Worm (Caenorhabditis elegans) whole organism, L4 larva: Measurements from ENCODE around the gene F40G12.4.

Experiments used
- F49E8.2 ChIP-seq: sonication (generic microtip); optimal IDR thresholded peaks from 2 replicates; lab custom pipeline; 2016; ENCODE audit warnings: missing compliant biosample characterization, mild to moderate bottlenecking, missing genetic modification characterization, borderline replicate concordance
- T26A8.4 ChIP-seq: fragments of 200-800 bp; sonication (Bioruptor generic); IDR thresholded peaks from 2 replicates; pipeline ENCODE4 v1.3.6; 2022; ENCODE audit warnings: missing genetic modification characterization, missing compliant biosample characterization
- Y48G9A.11 ChIP-seq: fragments of 200-800 bp; sonication (Bioruptor generic); IDR thresholded peaks from 2 replicates; pipeline ENCODE4 v1.3.6; 2022; ENCODE audit warnings: missing genetic modification reagents, missing genetic modification characterization, missing compliant biosample characterization
- Y75B8A.6 ChIP-seq: fragments of 200-800 bp; sonication (Bioruptor generic); IDR thresholded peaks from 2 replicates; pipeline ENCODE4 v1.3.6; 2022; ENCODE audit warnings: missing genetic modification reagents, missing genetic modification characterization, missing compliant biosample characterization
- aha-1 ChIP-seq: fragments of 150-350 bp; peaks from one replicate; lab custom pipeline; 2014; ENCODE audit warnings: missing biosample characterization, missing genetic modification characterization
- aly-2 ChIP-seq: sonication (generic microtip); optimal IDR thresholded peaks from 2 replicates; lab custom pipeline; 2018; ENCODE audit warnings: missing biosample characterization, missing genetic modification characterization
- ceh-28 ChIP-seq: fragments of 150-350 bp; optimal IDR thresholded peaks from 2 replicates; lab custom pipeline; 2014; ENCODE audit warnings: missing biosample characterization, missing genetic modification reagents, missing genetic modification characterization
- ceh-62 ChIP-seq: sonication (generic microtip); optimal IDR thresholded peaks from 2 replicates; lab custom pipeline; 2017; ENCODE audit warnings: missing biosample characterization, missing genetic modification characterization
- ceh-82 ChIP-seq: sonication (generic microtip); optimal IDR thresholded peaks from 2 replicates; lab custom pipeline; 2017; ENCODE audit warnings: missing biosample characterization, missing genetic modification characterization
- ctbp-1 ChIP-seq: fragments of 200-800 bp; sonication (Bioruptor generic); IDR thresholded peaks from 2 replicates; pipeline ENCODE4 v1.3.6; 2022; ENCODE audit warnings: missing genetic modification reagents, missing genetic modification characterization, missing compliant biosample characterization
- daf-16 ChIP-seq, 3 experiments: sonication (generic microtip); optimal IDR thresholded peaks; 2 replicates each; lab custom pipeline; 2016 to 2017; ENCODE audit warnings: missing genetic modification characterization in 3 of 3, missing genetic modification reagents in 3 of 3, mild to moderate bottlenecking in 2 of 3, missing compliant biosample characterization in 2 of 3, missing biosample characterization in 1 of 3, moderate library complexity in 1 of 3
- dmd-6 ChIP-seq: fragments of 200-800 bp; sonication (Bioruptor generic); IDR thresholded peaks from 2 replicates; pipeline ENCODE4 v1.3.6; 2022; ENCODE audit warnings: missing genetic modification reagents, missing genetic modification characterization, missing compliant biosample characterization
- dmd-9 ChIP-seq: fragments of 200-800 bp; sonication (Bioruptor generic); IDR thresholded peaks from 2 replicates; pipeline ENCODE4 v1.3.6; 2022; ENCODE audit warnings: missing genetic modification reagents, missing genetic modification characterization, missing compliant biosample characterization
- dve-1 ChIP-seq: sonication (generic microtip); optimal IDR thresholded peaks from 2 replicates; lab custom pipeline; 2017; ENCODE audit warnings: antibody characterized with exemption, mild to moderate bottlenecking, missing genetic modification characterization, missing compliant biosample characterization; ENCODE audit not compliant: insufficient read depth
- egl-27 ChIP-seq: sonication (generic microtip); optimal IDR thresholded peaks from 3 replicates; lab custom pipeline; 2017; ENCODE audit warnings: missing biosample characterization, missing genetic modification reagents, missing genetic modification characterization
- fkh-10 ChIP-seq: fragments of 150-350 bp; optimal IDR thresholded peaks from 2 replicates; lab custom pipeline; 2014; ENCODE audit warnings: missing biosample characterization, missing genetic modification reagents, missing genetic modification characterization
- gei-8 ChIP-seq: fragments of 200-800 bp; sonication (Bioruptor generic); optimal IDR thresholded peaks from 2 replicates; lab custom pipeline; 2018; ENCODE audit warnings: mild to moderate bottlenecking, missing genetic modification characterization, missing compliant biosample characterization
- hif-1 ChIP-seq, 2 experiments: sonication (generic microtip); optimal IDR thresholded peaks; 2 replicates each; lab custom pipeline; 2016 to 2017; ENCODE audit warnings: missing compliant biosample characterization in 2 of 2, missing genetic modification characterization in 2 of 2, missing genetic modification reagents in 2 of 2, missing genotype in 2 of 2, mild to moderate bottlenecking in 1 of 2
- hlh-11 ChIP-seq: fragments of 200-800 bp; sonication (Bioruptor generic); optimal IDR thresholded peaks from 2 replicates; lab custom pipeline; 2018; ENCODE audit warnings: mild to moderate bottlenecking, missing genetic modification characterization, missing compliant biosample characterization
- hlh-30 ChIP-seq: sonication (generic microtip); optimal IDR thresholded peaks from 2 replicates; lab custom pipeline; 2017; ENCODE audit warnings: antibody characterized with exemption, mild to moderate bottlenecking, missing genetic modification characterization, missing compliant biosample characterization; ENCODE audit not compliant: insufficient read depth
- jun-1 ChIP-seq: fragments of 150-350 bp; optimal IDR thresholded peaks from 2 replicates; lab custom pipeline; 2014; ENCODE audit warnings: missing biosample characterization, missing genetic modification reagents, missing genetic modification characterization
- lim-7 ChIP-seq: fragments of 200-800 bp; sonication (Bioruptor generic); IDR thresholded peaks from 2 replicates; pipeline ENCODE4 v1.3.6; 2022; ENCODE audit warnings: missing genetic modification characterization, missing compliant biosample characterization
- lin-1 ChIP-seq: fragments of 200-800 bp; sonication (Bioruptor generic); IDR thresholded peaks from 2 replicates; pipeline ENCODE4 v1.3.6; 2022; ENCODE audit warnings: missing genetic modification reagents, missing genetic modification characterization, missing compliant biosample characterization
- lin-29 ChIP-seq: fragments of 200-800 bp; sonication (Bioruptor generic); IDR thresholded peaks from 2 replicates; pipeline ENCODE4 v1.3.6; 2022; ENCODE audit warnings: missing genetic modification reagents, missing genetic modification characterization, missing compliant biosample characterization
- lin-38 ChIP-seq: fragments of 200-800 bp; sonication (Bioruptor generic); IDR thresholded peaks from 2 replicates; pipeline ENCODE4 v1.3.6; 2022; ENCODE audit warnings: missing genetic modification reagents, missing genetic modification characterization, missing compliant biosample characterization
- mdl-1 ChIP-seq, 2 experiments: fragments of 150-350 bp in 1 of 2; sonication (generic microtip) in 1 of 2; optimal IDR thresholded peaks; 2 replicates each; lab custom pipeline; 2014 to 2017; ENCODE audit warnings: missing biosample characterization in 2 of 2, missing genetic modification characterization in 2 of 2
- mdt-29 ChIP-seq: fragments of 200-800 bp; sonication (Bioruptor generic); IDR thresholded peaks from 2 replicates; pipeline ENCODE4 v1.3.6; 2022; ENCODE audit warnings: missing genetic modification reagents, missing genetic modification characterization, missing compliant biosample characterization
- mxl-3 ChIP-seq: fragments of 200-800 bp; sonication (Bioruptor generic); optimal IDR thresholded peaks from 2 replicates; lab custom pipeline; 2018; ENCODE audit warnings: mild to moderate bottlenecking, missing genetic modification characterization, missing compliant biosample characterization
- nhr-102 ChIP-seq: sonication (generic microtip); optimal IDR thresholded peaks from 2 replicates; lab custom pipeline; 2016; ENCODE audit warnings: mild to moderate bottlenecking, missing genetic modification characterization, moderate library complexity, missing compliant biosample characterization
- nhr-237 ChIP-seq: sonication (generic microtip); optimal IDR thresholded peaks from 2 replicates; lab custom pipeline; 2017; ENCODE audit warnings: missing biosample characterization, missing genetic modification characterization
- nhr-25 ChIP-seq: sonication (generic microtip); optimal IDR thresholded peaks from 2 replicates; lab custom pipeline; 2017; ENCODE audit warnings: missing genetic modification characterization, mild to moderate bottlenecking, missing compliant biosample characterization, antibody characterized with exemption, moderate library complexity, borderline replicate concordance; ENCODE audit not compliant: insufficient read depth
- nhr-28 ChIP-seq: fragments of 150-350 bp; optimal IDR thresholded peaks from 2 replicates; lab custom pipeline; 2014; ENCODE audit warnings: missing biosample characterization, missing genetic modification characterization
- nhr-6 ChIP-seq: fragments of 150-350 bp; optimal IDR thresholded peaks from 2 replicates; lab custom pipeline; 2014; ENCODE audit warnings: missing biosample characterization, missing genetic modification characterization
- php-3 ChIP-seq: fragments of 200-800 bp; sonication (Bioruptor generic); IDR thresholded peaks from 2 replicates; pipeline ENCODE4 v1.3.6; 2022; ENCODE audit warnings: missing genetic modification reagents, missing genetic modification characterization, missing compliant biosample characterization
- pqm-1 ChIP-seq: sonication (generic microtip); optimal IDR thresholded peaks from 2 replicates; lab custom pipeline; 2017; ENCODE audit warnings: missing biosample characterization, missing genetic modification characterization
- saeg-2 ChIP-seq: fragments of 200-800 bp; sonication (Bioruptor generic); IDR thresholded peaks from 2 replicates; pipeline ENCODE4 v1.3.6; 2022; ENCODE audit warnings: missing genetic modification reagents, missing genetic modification characterization, missing compliant biosample characterization
- snpc-1.2 ChIP-seq: fragments of 200-800 bp; sonication (Bioruptor generic); IDR thresholded peaks from 2 replicates; pipeline ENCODE4 v1.3.6; 2022; ENCODE audit warnings: missing genetic modification reagents, missing genetic modification characterization, missing compliant biosample characterization
- spr-1 ChIP-seq: sonication (generic microtip); optimal IDR thresholded peaks from 2 replicates; lab custom pipeline; 2016; ENCODE audit warnings: mild to moderate bottlenecking, missing genetic modification characterization, missing compliant biosample characterization
- spr-3 ChIP-seq: fragments of 200-800 bp; sonication (Bioruptor generic); optimal IDR thresholded peaks from 2 replicates; lab custom pipeline; 2018; ENCODE audit warnings: mild to moderate bottlenecking, missing genetic modification characterization, missing compliant biosample characterization
- tag-97 ChIP-seq: fragments of 200-800 bp; sonication (Bioruptor generic); IDR thresholded peaks from 2 replicates; pipeline ENCODE4 v1.3.6; 2022; ENCODE audit warnings: missing genetic modification characterization, missing compliant biosample characterization
- unc-130 ChIP-seq: sonication (generic microtip); optimal IDR thresholded peaks from 2 replicates; lab custom pipeline; 2016; ENCODE audit warnings: missing genetic modification reagents, missing genetic modification characterization, missing compliant biosample characterization
- unc-39 ChIP-seq: sonication (generic microtip); optimal IDR thresholded peaks from 2 replicates; lab custom pipeline; 2017; ENCODE audit warnings: missing biosample characterization, missing genetic modification characterization
- unc-62 ChIP-seq, 3 experiments: fragments of 150-350 bp in 1 of 3; sonication (generic microtip); optimal IDR thresholded peaks in 2 of 3; peaks in 1 of 3; 1 replicate in 1 of 3; 2 replicates in 2 of 3; lab custom pipeline; 2014 to 2017; ENCODE audit warnings: missing biosample characterization in 3 of 3, missing genetic modification characterization in 3 of 3, missing genetic modification reagents in 3 of 3, missing genotype in 1 of 3
- zfp-2 ChIP-seq: sonication (generic microtip); optimal IDR thresholded peaks from 2 replicates; lab custom pipeline; 2016; ENCODE audit warnings: mild to moderate bottlenecking, missing genetic modification characterization, missing compliant biosample characterization
- zip-11 ChIP-seq: fragments of 200-800 bp; sonication (Bioruptor generic); IDR thresholded peaks from 2 replicates; pipeline ENCODE4 v1.3.6; 2022; ENCODE audit warnings: missing genetic modification characterization, missing compliant biosample characterization
- zip-2 ChIP-seq: fragments of 150-350 bp; optimal IDR thresholded peaks from 2 replicates; lab custom pipeline; 2014; ENCODE audit warnings: missing biosample characterization, missing genetic modification characterization

Gene F40G12.4

DNA sequence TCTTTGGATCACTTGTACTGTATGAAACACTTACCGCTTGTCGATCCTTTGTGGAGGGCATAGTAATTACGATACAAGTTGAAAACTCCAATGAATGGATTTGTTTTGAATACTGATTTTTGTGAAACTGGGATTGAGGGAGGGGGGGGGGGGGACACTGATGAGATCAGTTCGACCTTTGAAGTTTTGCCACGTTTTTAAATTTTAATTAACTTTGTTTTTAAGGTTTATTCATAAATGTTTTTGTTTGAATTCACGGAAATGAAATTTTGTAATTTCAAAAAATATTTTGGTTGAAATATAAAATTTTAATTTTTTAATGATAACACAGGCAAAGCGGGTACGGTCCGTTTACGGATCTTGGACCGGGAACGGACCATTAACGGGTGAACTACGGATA lies 32.6 kb downstream of the F40G12.4 start, which contains the start of gene ent-3:
Gene ent-3 (minus strand): TSS at position 101 of the 400 bp plus-strand sequence.
- TF ChIP-seq pqm-1 (tag; lab: Kevin White, UChicago) (no peak), mdt-29 (no peak)

DNA sequence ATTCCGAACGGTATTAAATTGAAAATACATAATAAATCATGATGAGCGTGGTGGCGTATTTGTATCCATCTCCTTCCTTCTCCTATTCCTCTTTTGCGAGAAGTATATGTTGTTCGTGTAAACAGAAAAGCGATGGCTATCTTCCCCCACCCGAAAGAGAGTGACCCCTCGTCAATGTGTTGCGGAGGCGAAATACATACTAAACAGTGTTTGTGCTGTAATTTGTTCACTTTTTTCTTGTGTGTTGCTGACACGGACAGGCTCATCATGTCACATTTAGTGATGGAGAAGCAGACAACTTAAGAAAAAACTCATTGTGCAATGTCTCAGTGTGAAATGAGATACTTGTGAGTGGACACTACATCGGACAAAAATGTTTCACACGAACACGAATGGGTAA lies 36.9 kb downstream of the F40G12.4 start:
- no peak for TF ChIP-seq nhr-25 (tag; lab: Kevin White, UChicago)
- no peak for TF ChIP-seq ceh-82 (tag; lab: Kevin White, UChicago)
- TF ChIP-seq php-3 (GFP tag; lab: Robert Waterston, UW), result no peak
- no peak for TF ChIP-seq spr-1 (tag; lab: Kevin White, UChicago)
- TF ChIP-seq nhr-102 (tag; lab: Kevin White, UChicago), result no peak
- no peak for TF ChIP-seq fkh-10 (GFP tag; lab: Kevin White, UChicago)
- no peak for TF ChIP-seq nhr-6 (tag; lab: Kevin White, UChicago)
- no peak for TF ChIP-seq zip-2 (tag; lab: Kevin White, UChicago)
- no peak for TF ChIP-seq Y48G9A.11
- no peak for TF ChIP-seq T26A8.4
- TF ChIP-seq dmd-6 (GFP tag; lab: Robert Waterston, UW), result peak; percentile 20; the same call in 1 of the 2 replicates
- no peak for TF ChIP-seq ceh-28
- TF ChIP-seq mdl-1 (tag; optimal IDR thresholded peaks at IDR 0.05; lab: Kevin White, UChicago), result no peak
- no peak for TF ChIP-seq lin-29
- TF ChIP-seq nhr-28, result peak; percentile 8
- no peak for TF ChIP-seq zip-11 (GFP tag; lab: Robert Waterston, UW)
- TF ChIP-seq zfp-2 (tag; lab: Kevin White, UChicago), result no peak
- TF ChIP-seq unc-39 (tag; lab: Kevin White, UChicago), result no peak
- TF ChIP-seq mxl-3 (GFP tag; lab: Kevin White, UChicago), result peak; percentile 12
- TF ChIP-seq snpc-1.2, result no peak
- TF ChIP-seq daf-16 (GFP tag; optimal IDR thresholded peaks at IDR 0.05; lab: Kevin White, UChicago), result peak in 1 of 2 experiments; percentile 56
- TF ChIP-seq daf-16 (tag; optimal IDR thresholded peaks at IDR 0.05; lab: Kevin White, UChicago), result peak; percentile 80
- TF ChIP-seq gei-8 (GFP tag; lab: Kevin White, UChicago), result no peak
- no peak for TF ChIP-seq nhr-237 (tag; lab: Kevin White, UChicago)
- TF ChIP-seq unc-130 (GFP tag; lab: Kevin White, UChicago), result no peak
- no peak for TF ChIP-seq saeg-2
- TF ChIP-seq Y75B8A.6 (GFP tag; lab: Robert Waterston, UW), result no peak
- peak in 1 of 2 experiments; percentile 24 for TF ChIP-seq unc-62 (GFP tag; optimal IDR thresholded peaks at IDR 0.05 in 1 of 2; lab: Kevin White, UChicago)
- no peak for TF ChIP-seq unc-62 (tag; optimal IDR thresholded peaks at IDR 0.05; lab: Kevin White, UChicago)
- TF ChIP-seq hlh-11 (tag; lab: Kevin White, UChicago), result peak; percentile 10

DNA sequence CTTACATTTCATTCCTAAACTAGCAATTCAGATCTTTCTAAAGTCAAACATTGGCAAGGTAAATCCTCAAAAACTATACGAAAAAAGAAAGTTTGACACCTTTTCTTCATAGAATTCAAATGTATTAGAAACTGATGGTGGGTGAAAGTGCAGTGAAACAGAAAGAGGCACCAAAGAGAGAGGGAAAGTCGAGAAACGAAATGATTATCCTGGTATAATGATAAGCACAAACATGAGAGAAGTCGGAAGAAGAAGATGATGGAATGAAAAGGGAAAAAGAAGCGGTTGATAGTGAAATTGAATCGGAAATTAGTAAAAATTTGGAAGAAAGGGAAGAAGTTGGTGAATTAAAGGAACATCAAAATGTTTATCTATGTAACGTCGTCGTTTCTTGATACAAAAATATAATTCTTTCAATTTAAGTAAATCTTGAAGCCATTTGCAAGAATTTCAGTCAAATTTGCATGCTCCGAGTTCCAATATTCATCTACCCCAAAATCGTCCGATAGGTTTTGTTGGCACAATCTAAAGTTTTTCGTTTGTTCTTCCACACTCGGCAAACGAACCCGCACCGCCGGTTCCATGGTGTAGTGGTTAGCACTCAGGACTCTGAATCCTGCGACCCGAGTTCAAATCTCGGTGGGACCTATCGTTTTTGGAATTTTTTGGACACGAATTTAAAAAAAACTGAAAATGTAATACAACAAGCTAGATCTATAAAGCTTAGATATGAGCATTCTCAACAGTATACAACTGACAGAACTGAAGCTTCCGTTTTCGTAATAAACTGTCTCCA lies 37.5 kb downstream of the F40G12.4 start:
- TF ChIP-seq aha-1 (tag; lab: Kevin White, UChicago) (peak; percentile 46), ctbp-1 (GFP tag; lab: Robert Waterston, UW) (0 out of 2 replicates have a peak, but pooled peaks have one; percentile 31), hlh-30 (no peak), dmd-9 (GFP tag; lab: Robert Waterston, UW) (no peak), lin-1 (GFP tag; lab: Robert Waterston, UW) (no peak), spr-1 (tag; lab: Kevin White, UChicago) (no peak), egl-27 (no peak), jun-1 (tag; lab: Kevin White, UChicago) (no peak), ceh-62 (tag; lab: Kevin White, UChicago) (no peak), gei-8 (GFP tag; lab: Kevin White, UChicago) (no peak), tag-97 (no peak), aly-2 (tag; lab: Kevin White, UChicago) (no peak), lim-7 (GFP tag; lab: Robert Waterston, UW) (peak; percentile 68; the same call in 1 of the 2 replicates), zip-2 (tag; lab: Kevin White, UChicago) (no peak), T26A8.4 (no peak), hif-1 (tag; optimal IDR thresholded peaks at IDR 0.05; lab: Kevin White, UChicago) (no peak), lin-38 (GFP tag; lab: Robert Waterston, UW) (0 out of 2 replicates have a peak, but pooled peaks have one; percentile 18), F49E8.2 (tag; lab: Kevin White, UChicago) (no peak), spr-3 (GFP tag; lab: Kevin White, UChicago) (no peak), dve-1 (no peak), nhr-237 (tag; lab: Kevin White, UChicago) (no peak)
